Worm (Caenorhabditis elegans) whole organism, L4/young adult: Measurements from ENCODE around the gene set-2.

Experiments used
- W03F9.2 ChIP-seq: fragments of 150-350 bp; optimal IDR thresholded peaks from 2 replicates; lab custom pipeline; 2014; ENCODE audit warnings: missing biosample characterization, missing genetic modification characterization
- dao-5 ChIP-seq: sonication (generic microtip); optimal IDR thresholded peaks from 2 replicates; lab custom pipeline; 2016; ENCODE audit warnings: missing genotype, missing genetic modification characterization, moderate library complexity, missing compliant biosample characterization
- him-1 ChIP-seq: sonication (generic microtip); optimal IDR thresholded peaks from 2 replicates; lab custom pipeline; 2016; ENCODE audit warnings: missing genotype, missing genetic modification reagents, missing genetic modification characterization, missing compliant biosample characterization

ce11 chrIII:4900260-4900659, 29.7 kb downstream of the set-2 start, which contains the start of gene tag-340:
- TF ChIP-seq dao-5 (no peak), W03F9.2 (tag; lab: Kevin White, UChicago) (no peak), him-1 (tag; lab: Kevin White, UChicago) (no peak)
